Worm (Caenorhabditis elegans) whole organism, L2 larva: ENCODE results near the gene T07A9.14.

Experiments
- ZK546.5 ChIP-seq: sonication (generic microtip); optimal IDR thresholded peaks from 2 replicates; lab custom pipeline; 2017; ENCODE audit warnings: missing biosample characterization, missing genetic modification characterization
- ceh-16 ChIP-seq: fragments of 150-350 bp; optimal IDR thresholded peaks from 2 replicates; lab custom pipeline; 2014; ENCODE audit warnings: missing biosample characterization, missing genetic modification characterization
- egl-27 ChIP-seq: sonication (generic microtip); optimal IDR thresholded peaks from 3 replicates; lab custom pipeline; 2017; ENCODE audit warnings: missing biosample characterization, missing genetic modification reagents, missing genetic modification characterization
- lin-39 ChIP-seq: fragments of 150-350 bp; optimal IDR thresholded peaks from 2 replicates; lab custom pipeline; 2014; ENCODE audit warnings: missing biosample characterization, missing genetic modification reagents, missing genetic modification characterization
- lsy-2 ChIP-seq, 2 experiments: fragments of 150-350 bp in 1 of 2; sonication (generic microtip) in 1 of 2; optimal IDR thresholded peaks; 2 replicates each; lab custom pipeline; 2014 to 2017; ENCODE audit warnings: missing biosample characterization in 2 of 2, missing genetic modification characterization in 2 of 2
- mbf-1 ChIP-seq: sonication (generic microtip); optimal IDR thresholded peaks from 2 replicates; lab custom pipeline; 2017; ENCODE audit warnings: missing biosample characterization, missing genetic modification characterization
- nhr-11 ChIP-seq: fragments of 150-350 bp; optimal IDR thresholded peaks from 2 replicates; lab custom pipeline; 2014; ENCODE audit warnings: missing biosample characterization, missing genetic modification characterization
- nhr-237 ChIP-seq: fragments of 150-350 bp; optimal IDR thresholded peaks from 2 replicates; lab custom pipeline; 2014; ENCODE audit warnings: missing biosample characterization, missing genetic modification characterization
- nhr-77 ChIP-seq: fragments of 150-350 bp; optimal IDR thresholded peaks from 2 replicates; lab custom pipeline; 2014; ENCODE audit warnings: missing biosample characterization, missing genetic modification characterization
- sma-3 ChIP-seq: sonication (generic microtip); optimal IDR thresholded peaks from 2 replicates; lab custom pipeline; 2016; ENCODE audit warnings: missing genetic modification reagents, missing genetic modification characterization, missing compliant biosample characterization
- sma-9 ChIP-seq, 2 experiments: fragments of 150-350 bp in 1 of 2; sonication (generic microtip) in 1 of 2; optimal IDR thresholded peaks; 2 replicates each; lab custom pipeline; 2014 to 2016; ENCODE audit warnings: missing genetic modification characterization in 2 of 2, mild to moderate bottlenecking in 1 of 2, missing biosample characterization in 1 of 2, missing compliant biosample characterization in 1 of 2, missing genetic modification reagents in 1 of 2, moderate library complexity in 1 of 2
- snpc-4 ChIP-seq: fragments of 150-350 bp; optimal IDR thresholded peaks from 2 replicates; lab custom pipeline; 2014; ENCODE audit warnings: missing biosample characterization, missing genetic modification characterization
- unc-39 ChIP-seq: fragments of 150-350 bp; optimal IDR thresholded peaks from 2 replicates; lab custom pipeline; 2014; ENCODE audit warnings: missing biosample characterization, missing genetic modification characterization
- ztf-4 ChIP-seq: fragments of 150-350 bp; optimal IDR thresholded peaks from 2 replicates; lab custom pipeline; 2014; ENCODE audit warnings: missing biosample characterization, missing genetic modification characterization

ce11 chrIV:393409-393930 is 7.0 kb downstream of the T07A9.14 start, which contains the start of the genes T07A9.15 and nog-1:
- TF ChIP-seq lsy-2 (tag; optimal IDR thresholded peaks at IDR 0.05; lab: Kevin White, UChicago) (peak; percentile 96 to 99), sma-3 (GFP tag; lab: Kevin White, UChicago) (peak; percentile 58), ztf-4 (tag; lab: Kevin White, UChicago) (no peak), nhr-237 (no peak), ceh-16 (no peak), mbf-1 (tag; lab: Kevin White, UChicago) (no peak), nhr-11 (tag; lab: Kevin White, UChicago) (no peak), lin-39 (tag; lab: Kevin White, UChicago) (no peak), egl-27 (tag; lab: Kevin White, UChicago) (no peak), unc-39 (tag; lab: Kevin White, UChicago) (no peak), snpc-4 (tag; lab: Kevin White, UChicago) (no peak), ZK546.5 (tag; lab: Kevin White, UChicago) (no peak), sma-9 (GFP tag; optimal IDR thresholded peaks at IDR 0.05; lab: Kevin White, UChicago) (peak; percentile 52), sma-9 (tag; optimal IDR thresholded peaks at IDR 0.05; lab: Kevin White, UChicago) (no peak), nhr-77 (tag; lab: Kevin White, UChicago) (no peak)
